Worm (Caenorhabditis elegans) whole organism, L3 larva: ENCODE measurements around the gene Y43F8B.28.
A peak's percentile ranks its signal among the peaks of the same experiment; 100 is the strongest.

Experiments used
- R02D3.7 ChIP-seq: fragments of 150-350 bp; optimal IDR thresholded peaks from 2 replicates; lab custom pipeline; 2014; ENCODE audit warnings: missing biosample characterization, missing genetic modification characterization
- ZK546.5 ChIP-seq: sonication (generic microtip); optimal IDR thresholded peaks from 2 replicates; lab custom pipeline; 2017; ENCODE audit warnings: missing biosample characterization, missing genetic modification characterization
- aly-2 ChIP-seq: fragments of 150-350 bp; optimal IDR thresholded peaks from 2 replicates; lab custom pipeline; 2014; ENCODE audit warnings: missing biosample characterization, missing genetic modification characterization
- ama-1 ChIP-seq: fragments of 150-350 bp; optimal IDR thresholded peaks from 2 replicates; lab custom pipeline; 2018
- ceh-28 ChIP-seq: fragments of 150-350 bp; optimal IDR thresholded peaks from 2 replicates; lab custom pipeline; 2014; ENCODE audit warnings: missing biosample characterization, missing genetic modification reagents, missing genetic modification characterization
- ceh-82 ChIP-seq: fragments of 150-350 bp; optimal IDR thresholded peaks from 2 replicates; lab custom pipeline; 2014; ENCODE audit warnings: missing biosample characterization, missing genetic modification characterization
- ceh-9 ChIP-seq: sonication (generic microtip); optimal IDR thresholded peaks from 2 replicates; lab custom pipeline; 2018; ENCODE audit warnings: missing biosample characterization, missing genetic modification characterization
- daf-12 ChIP-seq: fragments of 150-350 bp; optimal IDR thresholded peaks from 2 replicates; lab custom pipeline; 2014; ENCODE audit warnings: missing biosample characterization, missing genetic modification reagents, missing genetic modification characterization
- egl-27 ChIP-seq: sonication (generic microtip); optimal IDR thresholded peaks from 4 replicates; lab custom pipeline; 2017; ENCODE audit warnings: missing biosample characterization, missing genetic modification reagents, missing genetic modification characterization
- egl-5 ChIP-seq: fragments of 150-350 bp; optimal IDR thresholded peaks from 2 replicates; lab custom pipeline; 2017; ENCODE audit warnings: missing biosample characterization, missing genetic modification reagents, missing genetic modification characterization, inconsistent platforms
- elt-1 ChIP-seq: fragments of 150-350 bp; optimal IDR thresholded peaks from 2 replicates; lab custom pipeline; 2014; ENCODE audit warnings: missing biosample characterization, missing genetic modification characterization
- elt-2 ChIP-seq: sonication (generic microtip); optimal IDR thresholded peaks from 2 replicates; lab custom pipeline; 2016; ENCODE audit warnings: missing genetic modification reagents, mild to moderate bottlenecking, missing genetic modification characterization, missing compliant biosample characterization
- eor-1 ChIP-seq, 2 experiments: fragments of 150-350 bp; optimal IDR thresholded peaks; 2 replicates each; lab custom pipeline; 2014 to 2018; ENCODE audit warnings: missing biosample characterization in 2 of 2, missing genetic modification characterization in 2 of 2
- fkh-10 ChIP-seq: sonication (generic microtip); optimal IDR thresholded peaks from 2 replicates; lab custom pipeline; 2017; ENCODE audit warnings: missing biosample characterization, missing genetic modification reagents, missing genetic modification characterization
- fos-1 ChIP-seq: fragments of 150-350 bp; optimal IDR thresholded peaks from 2 replicates; lab custom pipeline; 2014; ENCODE audit warnings: missing biosample characterization, missing genetic modification characterization
- jun-1 ChIP-seq: fragments of 150-350 bp; optimal IDR thresholded peaks from 2 replicates; lab custom pipeline; 2014; ENCODE audit warnings: missing biosample characterization, missing genetic modification reagents, missing genetic modification characterization
- lin-15B ChIP-seq: fragments of 150-350 bp; optimal IDR thresholded peaks from 2 replicates; lab custom pipeline; 2014; ENCODE audit warnings: missing biosample characterization, missing genetic modification characterization
- lin-39 ChIP-seq: fragments of 150-350 bp; optimal IDR thresholded peaks from 2 replicates; lab custom pipeline; 2018; ENCODE audit warnings: missing biosample characterization, missing genetic modification reagents, missing genetic modification characterization
- lsy-12 ChIP-seq: sonication (generic microtip); optimal IDR thresholded peaks from 2 replicates; lab custom pipeline; 2016; ENCODE audit warnings: mild to moderate bottlenecking, missing genetic modification characterization, missing compliant biosample characterization
- mdl-1 ChIP-seq: fragments of 150-350 bp; optimal IDR thresholded peaks from 2 replicates; lab custom pipeline; 2014; ENCODE audit warnings: missing biosample characterization, missing genetic modification characterization
- mml-1 ChIP-seq: fragments of 150-350 bp; sonication (generic microtip); optimal IDR thresholded peaks from 3 replicates; lab custom pipeline; 2014; ENCODE audit warnings: missing biosample characterization, missing genetic modification characterization
- nfya-1 ChIP-seq: sonication (generic microtip); optimal IDR thresholded peaks from 2 replicates; lab custom pipeline; 2017; ENCODE audit warnings: missing genetic modification characterization, mild to moderate bottlenecking, missing compliant biosample characterization, antibody characterized with exemption, moderate library complexity; ENCODE audit not compliant: insufficient read depth
- nhr-23 ChIP-seq: fragments of 150-350 bp; optimal IDR thresholded peaks from 2 replicates; lab custom pipeline; 2014; ENCODE audit warnings: missing biosample characterization, missing genetic modification reagents, missing genetic modification characterization
- nhr-237 ChIP-seq: fragments of 150-350 bp; optimal IDR thresholded peaks from 2 replicates; lab custom pipeline; 2014; ENCODE audit warnings: missing biosample characterization, missing genetic modification characterization
- nhr-25 ChIP-seq: sonication (generic microtip); optimal IDR thresholded peaks from 2 replicates; lab custom pipeline; 2017; ENCODE audit warnings: missing biosample characterization, missing genetic modification characterization
- nhr-28 ChIP-seq: fragments of 150-350 bp; optimal IDR thresholded peaks from 2 replicates; lab custom pipeline; 2014; ENCODE audit warnings: missing biosample characterization, missing genetic modification characterization
- nhr-43 ChIP-seq: sonication (generic microtip); optimal IDR thresholded peaks from 2 replicates; lab custom pipeline; 2016; ENCODE audit warnings: mild to moderate bottlenecking, missing genetic modification characterization, missing compliant biosample characterization; ENCODE audit not compliant: poor library complexity, severe bottlenecking
- nhr-77 ChIP-seq: fragments of 150-350 bp; optimal IDR thresholded peaks from 2 replicates; lab custom pipeline; 2014; ENCODE audit warnings: missing biosample characterization, missing genetic modification characterization
- pha-4 ChIP-seq: fragments of 150-350 bp; optimal IDR thresholded peaks from 2 replicates; lab custom pipeline; 2014; ENCODE audit warnings: missing biosample characterization, missing genetic modification reagents, missing genetic modification characterization
- pqm-1 ChIP-seq: fragments of 150-350 bp; optimal IDR thresholded peaks from 2 replicates; lab custom pipeline; 2017; ENCODE audit warnings: missing biosample characterization, missing genetic modification characterization, inconsistent platforms
- sea-2 ChIP-seq: fragments of 150-350 bp; sonication (generic microtip); optimal IDR thresholded peaks from 4 replicates; lab custom pipeline; 2014; ENCODE audit warnings: missing biosample characterization, missing genetic modification reagents, missing genetic modification characterization
- skn-1 ChIP-seq: fragments of 150-350 bp; optimal IDR thresholded peaks from 2 replicates; lab custom pipeline; 2014; ENCODE audit warnings: missing biosample characterization, missing genetic modification characterization
- snpc-4 ChIP-seq: fragments of 150-350 bp; optimal IDR thresholded peaks from 2 replicates; lab custom pipeline; 2014; ENCODE audit warnings: missing biosample characterization, missing genetic modification characterization
- tbx-2 ChIP-seq: sonication (generic microtip); optimal IDR thresholded peaks from 2 replicates; lab custom pipeline; 2016; ENCODE audit warnings: mild to moderate bottlenecking, missing genetic modification characterization, missing compliant biosample characterization
- unc-39 ChIP-seq: sonication (generic microtip); optimal IDR thresholded peaks from 4 replicates; lab custom pipeline; 2017; ENCODE audit warnings: missing biosample characterization, missing genetic modification characterization
- unc-62 ChIP-seq: fragments of 150-350 bp; sonication (generic microtip); optimal IDR thresholded peaks from 4 replicates; lab custom pipeline; 2014; ENCODE audit warnings: missing biosample characterization, missing genetic modification reagents, missing genetic modification characterization

Y43F8B.28 gene

ce11 chrV:19522551-19523137 lies 37.5 kb downstream of the Y43F8B.28 start (continued):
- TF ChIP-seq fos-1 (tag; lab: Kevin White, UChicago) = peak; percentile 26
- TF ChIP-seq mml-1 = peak; percentile 54
- TF ChIP-seq ceh-82 (tag; lab: Kevin White, UChicago) = peak; percentile 66

ce11 chrV:19524569-19524968 lies 39.5 kb downstream of the Y43F8B.28 start:
- TF ChIP-seq R02D3.7 (tag; lab: Kevin White, UChicago) (no peak), ceh-9 (no peak), unc-39 (tag; lab: Kevin White, UChicago) (no peak), pha-4 (tag; lab: Kevin White, UChicago) (peak; percentile 38), nhr-25 (tag; lab: Kevin White, UChicago) (no peak), unc-62 (no peak), nhr-28 (tag; lab: Kevin White, UChicago) (no peak), nhr-43 (tag; lab: Kevin White, UChicago) (no peak), skn-1 (no peak), sea-2 (no peak), ama-1 (no peak), eor-1 (tag; optimal IDR thresholded peaks at IDR 0.05; lab: Kevin White, UChicago) (no peak), snpc-4 (no peak), nhr-237 (tag; lab: Kevin White, UChicago) (no peak), pqm-1 (peak; percentile 66), jun-1 (tag; lab: Kevin White, UChicago) (no peak), tbx-2 (tag; lab: Kevin White, UChicago) (no peak), elt-1 (tag; lab: Kevin White, UChicago) (no peak), aly-2 (tag; lab: Kevin White, UChicago) (no peak), egl-5 (tag; lab: Kevin White, UChicago) (no peak), nhr-77 (tag; lab: Kevin White, UChicago) (no peak), mdl-1 (tag; lab: Kevin White, UChicago) (peak; percentile 47), ceh-28 (tag; lab: Kevin White, UChicago) (no peak), elt-2 (tag; lab: Kevin White, UChicago) (peak; percentile 76), nhr-23 (tag; lab: Kevin White, UChicago) (no peak), lin-15B (no peak), mml-1 (no peak), daf-12 (tag; lab: Kevin White, UChicago) (no peak), ceh-82 (tag; lab: Kevin White, UChicago) (no peak), nfya-1 (tag; lab: Kevin White, UChicago) (peak; percentile 28), ZK546.5 (no peak), fkh-10 (no peak)

- TF ChIP-seq elt-2 (tag; lab: Kevin White, UChicago) (peak; percentile 13), nhr-77 (tag; lab: Kevin White, UChicago) (no peak), fos-1 (tag; lab: Kevin White, UChicago) (no peak)
- TF ChIP-seq, all 47 proteins: peak for 1
These were observed 41.1 kb downstream of the Y43F8B.28 start for ce11 chrV:19526197-19526596.

- TF ChIP-seq elt-2 (tag; lab: Kevin White, UChicago) (peak; percentile 99), pqm-1 (peak; percentile 96), mdl-1 (tag; lab: Kevin White, UChicago) (peak; percentile 32), lin-39 (tag; lab: Kevin White, UChicago) (no peak), lsy-12 (tag; lab: Kevin White, UChicago) (peak; percentile 17), pha-4 (tag; lab: Kevin White, UChicago) (peak; percentile 77), nfya-1 (tag; lab: Kevin White, UChicago) (peak; percentile 6), jun-1 (tag; lab: Kevin White, UChicago) (peak; percentile 83), nhr-23 (tag; lab: Kevin White, UChicago) (peak; percentile 31), egl-27 (tag; lab: Kevin White, UChicago) (peak; percentile 26), fkh-10 (no peak)
These were observed 42.4 kb downstream of the Y43F8B.28 start for ce11 chrV:19527565-19527964.
